Worm (Caenorhabditis elegans) whole organism, L1 larva: Measurements from ENCODE around the gene mxl-3.

Experiments
- C16A3.4 ChIP-seq: fragments of 150-350 bp; optimal IDR thresholded peaks from 2 replicates; lab custom pipeline; 2014; ENCODE audit warnings: missing biosample characterization, missing genetic modification characterization
- C34B4.2 ChIP-seq: sonication (generic microtip); optimal IDR thresholded peaks from 2 replicates; lab custom pipeline; 2017; ENCODE audit warnings: mild to moderate bottlenecking, missing genetic modification characterization, missing compliant biosample characterization
- aha-1 ChIP-seq: fragments of 150-350 bp; optimal IDR thresholded peaks from 2 replicates; lab custom pipeline; 2014; ENCODE audit warnings: missing biosample characterization, missing genetic modification characterization
- aly-2 ChIP-seq: fragments of 150-350 bp; optimal IDR thresholded peaks from 2 replicates; lab custom pipeline; 2014; ENCODE audit warnings: missing biosample characterization, missing genetic modification characterization
- ama-1 ChIP-seq: fragments of 150-350 bp; optimal IDR thresholded peaks from 2 replicates; lab custom pipeline; 2014
- blmp-1 ChIP-seq: fragments of 150-350 bp; optimal IDR thresholded peaks from 2 replicates; lab custom pipeline; 2014; ENCODE audit warnings: missing biosample characterization, missing genetic modification characterization
- dsc-1 ChIP-seq: sonication (generic microtip); optimal IDR thresholded peaks from 2 replicates; lab custom pipeline; 2016; ENCODE audit warnings: mild to moderate bottlenecking, missing genetic modification characterization, missing compliant biosample characterization
- efl-1 ChIP-seq, 4 experiments: fragments of 150-350 bp; optimal IDR thresholded peaks in 3 of 4; peaks in 1 of 4; 1 replicate in 1 of 4; 2 replicates in 3 of 4; lab custom pipeline; 2014; ENCODE audit warnings: missing biosample characterization in 2 of 4, missing genetic modification characterization in 2 of 4, missing genetic modification reagents in 2 of 4
- elt-2 ChIP-seq: sonication (generic microtip); optimal IDR thresholded peaks from 2 replicates; lab custom pipeline; 2016; ENCODE audit warnings: missing genetic modification characterization, mild to moderate bottlenecking, inconsistent platforms, missing compliant biosample characterization, missing genetic modification reagents
- ets-5 ChIP-seq: fragments of 200-800 bp; sonication (Bioruptor generic); IDR thresholded peaks from 2 replicates; pipeline ENCODE4 v1.3.6; 2022; ENCODE audit warnings: missing genetic modification characterization, missing compliant biosample characterization
- fkh-10 ChIP-seq: sonication (generic microtip); optimal IDR thresholded peaks from 2 replicates; lab custom pipeline; 2017; ENCODE audit warnings: missing biosample characterization, missing genetic modification reagents, missing genetic modification characterization
- fkh-4 ChIP-seq: sonication (generic microtip); optimal IDR thresholded peaks from 2 replicates; lab custom pipeline; 2016; ENCODE audit warnings: missing compliant biosample characterization, missing genetic modification characterization, borderline replicate concordance
- fkh-8 ChIP-seq: sonication (generic microtip); optimal IDR thresholded peaks from 2 replicates; lab custom pipeline; 2016; ENCODE audit warnings: mild to moderate bottlenecking, missing genetic modification characterization, missing compliant biosample characterization
- grh-1 ChIP-seq: fragments of 200-800 bp; sonication (Bioruptor generic); IDR thresholded peaks from 2 replicates; pipeline ENCODE4 v1.3.6; 2022; ENCODE audit warnings: missing genetic modification reagents, missing genetic modification characterization, missing compliant biosample characterization
- hlh-17 ChIP-seq: fragments of 200-800 bp; sonication (Bioruptor generic); optimal IDR thresholded peaks from 2 replicates; lab custom pipeline; 2018; ENCODE audit warnings: missing genetic modification characterization, mild to moderate bottlenecking, missing compliant biosample characterization, moderate library complexity, borderline replicate concordance
- irx-1 ChIP-seq: sonication (generic microtip); optimal IDR thresholded peaks from 2 replicates; lab custom pipeline; 2016; ENCODE audit warnings: missing genetic modification characterization, missing compliant biosample characterization
- isw-1 ChIP-seq: fragments of 200-800 bp; sonication (Bioruptor generic); IDR thresholded peaks from 2 replicates; pipeline ENCODE4 v1.3.6; 2022; ENCODE audit warnings: missing genetic modification characterization, missing compliant biosample characterization
- lin-13 ChIP-seq: fragments of 150-350 bp; optimal IDR thresholded peaks from 2 replicates; lab custom pipeline; 2014; ENCODE audit warnings: missing biosample characterization, missing genetic modification reagents, missing genetic modification characterization
- lin-14 ChIP-seq: fragments of 200-800 bp; sonication (Bioruptor generic); optimal IDR thresholded peaks from 2 replicates; lab custom pipeline; 2018; ENCODE audit warnings: mild to moderate bottlenecking, missing genetic modification characterization, moderate library complexity, missing compliant biosample characterization
- lin-35 ChIP-seq, 2 experiments: fragments of 150-350 bp; optimal IDR thresholded peaks; 2 replicates each; lab custom pipeline; 2014; ENCODE audit warnings: missing biosample characterization in 2 of 2, missing genetic modification characterization in 2 of 2, missing genetic modification reagents in 2 of 2
- lin-39 ChIP-seq: fragments of 150-350 bp; optimal IDR thresholded peaks from 2 replicates; lab custom pipeline; 2014; ENCODE audit warnings: missing biosample characterization, missing genetic modification reagents, missing genetic modification characterization
- lir-3 ChIP-seq: sonication (generic microtip); optimal IDR thresholded peaks from 2 replicates; lab custom pipeline; 2016; ENCODE audit warnings: mild to moderate bottlenecking, missing genetic modification characterization, moderate library complexity, missing compliant biosample characterization; ENCODE audit not compliant: poor library complexity
- nhr-19 ChIP-seq: fragments of 200-800 bp; sonication (Bioruptor generic); conservative IDR thresholded peaks from 2 replicates; pipeline ENCODE4 v1.3.6; 2022; ENCODE audit warnings: missing genetic modification characterization, missing compliant biosample characterization
- nhr-20 ChIP-seq: sonication (generic microtip); optimal IDR thresholded peaks from 2 replicates; lab custom pipeline; 2016; ENCODE audit warnings: mild to moderate bottlenecking, missing genetic modification characterization, missing compliant biosample characterization
- nhr-28 ChIP-seq: fragments of 150-350 bp; optimal IDR thresholded peaks from 2 replicates; lab custom pipeline; 2014; ENCODE audit warnings: missing biosample characterization, missing genetic modification characterization
- nhr-47 ChIP-seq: sonication (generic microtip); optimal IDR thresholded peaks from 2 replicates; lab custom pipeline; 2016; ENCODE audit warnings: mild to moderate bottlenecking, missing genetic modification characterization, moderate library complexity, missing compliant biosample characterization
- nhr-71 ChIP-seq: sonication (generic microtip); optimal IDR thresholded peaks from 2 replicates; lab custom pipeline; 2016; ENCODE audit warnings: mild to moderate bottlenecking, missing genetic modification characterization, moderate library complexity, missing compliant biosample characterization
- nhr-76 ChIP-seq: sonication (generic microtip); optimal IDR thresholded peaks from 2 replicates; lab custom pipeline; 2017; ENCODE audit warnings: missing biosample characterization, missing genetic modification characterization
- nhr-84 ChIP-seq: sonication (generic microtip); optimal IDR thresholded peaks from 2 replicates; lab custom pipeline; 2017; ENCODE audit warnings: missing biosample characterization, missing genetic modification characterization
- nhr-85 ChIP-seq: sonication (generic microtip); peaks from one replicate; lab custom pipeline; 2016; ENCODE audit warnings: missing genetic modification characterization, inconsistent platforms, missing compliant biosample characterization
- nhr-90 ChIP-seq: sonication (generic microtip); optimal IDR thresholded peaks from 2 replicates; lab custom pipeline; 2016; ENCODE audit warnings: mild to moderate bottlenecking, missing genetic modification characterization, missing compliant biosample characterization; ENCODE audit not compliant: poor library complexity
- pax-3 ChIP-seq: fragments of 200-800 bp; sonication (Bioruptor generic); optimal IDR thresholded peaks from 2 replicates; lab custom pipeline; 2018; ENCODE audit warnings: mild to moderate bottlenecking, missing genetic modification characterization, moderate library complexity, missing compliant biosample characterization
- pqm-1 ChIP-seq: sonication (generic microtip); optimal IDR thresholded peaks from 3 replicates; lab custom pipeline; 2017; ENCODE audit warnings: missing biosample characterization, missing genetic modification characterization
- skn-1 ChIP-seq: fragments of 150-350 bp; optimal IDR thresholded peaks from 2 replicates; lab custom pipeline; 2014; ENCODE audit warnings: missing biosample characterization, missing genetic modification characterization
- tbx-2 ChIP-seq: sonication (generic microtip); optimal IDR thresholded peaks from 2 replicates; lab custom pipeline; 2016; ENCODE audit warnings: missing genetic modification characterization, missing compliant biosample characterization
- tlp-1 ChIP-seq: fragments of 150-350 bp; optimal IDR thresholded peaks from 2 replicates; lab custom pipeline; 2014; ENCODE audit warnings: missing biosample characterization, missing genetic modification characterization
- unc-130 ChIP-seq: fragments of 150-350 bp; optimal IDR thresholded peaks from 2 replicates; lab custom pipeline; 2017; ENCODE audit warnings: missing biosample characterization, missing genetic modification characterization, inconsistent platforms
- unc-30 ChIP-seq: sonication (generic microtip); optimal IDR thresholded peaks from 2 replicates; lab custom pipeline; 2017; ENCODE audit warnings: missing biosample characterization, missing genetic modification characterization
- unc-98 ChIP-seq: fragments of 200-800 bp; sonication (Bioruptor generic); IDR thresholded peaks from 2 replicates; pipeline ENCODE4 v1.3.6; 2022; ENCODE audit warnings: missing genetic modification characterization, missing compliant biosample characterization
- zip-4 ChIP-seq: fragments of 200-800 bp; sonication (Bioruptor generic); optimal IDR thresholded peaks from 2 replicates; lab custom pipeline; 2018; ENCODE audit warnings: mild to moderate bottlenecking, missing genetic modification characterization, moderate library complexity, missing compliant biosample characterization
- ztf-11 ChIP-seq, 2 experiments: sonication (generic microtip); optimal IDR thresholded peaks; 2 replicates each; lab custom pipeline; 2016 to 2017; ENCODE audit warnings: missing genetic modification characterization in 2 of 2, missing biosample characterization in 1 of 2, missing compliant biosample characterization in 1 of 2
- ztf-4 ChIP-seq: fragments of 150-350 bp; optimal IDR thresholded peaks from 2 replicates; lab custom pipeline; 2014; ENCODE audit warnings: missing biosample characterization, missing genetic modification characterization

Gene mxl-3

DNA sequence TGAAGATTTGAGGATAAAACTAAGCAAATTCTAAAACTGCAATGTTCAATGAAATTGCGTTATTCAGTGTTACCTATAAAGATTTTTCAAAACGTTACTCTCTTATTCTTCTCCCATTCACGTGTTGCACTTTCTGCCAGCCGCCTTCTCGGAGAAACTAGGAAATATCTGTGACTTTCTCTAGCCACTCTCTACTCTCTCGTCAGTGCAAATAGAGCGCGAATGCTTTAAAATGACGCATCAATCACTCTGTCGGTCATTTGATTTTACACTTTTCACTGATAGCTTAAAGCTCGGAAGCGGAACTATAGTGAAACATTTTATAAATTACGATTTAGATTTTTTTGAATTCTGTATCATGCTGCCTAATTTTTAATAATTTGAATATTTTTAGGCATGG is 21.7 kb downstream of the mxl-3 start (continued):
- no peak for TF ChIP-seq ztf-11 (tag; optimal IDR thresholded peaks at IDR 0.05; lab: Kevin White, UChicago)
- TF ChIP-seq nhr-47 (tag; lab: Kevin White, UChicago) = peak; percentile 75
- peak; percentile 89 for TF ChIP-seq nhr-19 (GFP tag; lab: Robert Waterston, UW)
- TF ChIP-seq nhr-85 (tag; lab: Kevin White, UChicago) = peak; percentile 88
- TF ChIP-seq ets-5 (GFP tag; lab: Robert Waterston, UW) = no peak
- TF ChIP-seq dsc-1 (tag; lab: Kevin White, UChicago) = peak; percentile 36
- TF ChIP-seq aly-2 (tag; lab: Kevin White, UChicago) = no peak
- TF ChIP-seq irx-1 = peak; percentile 56
- TF ChIP-seq nhr-71 (tag; lab: Kevin White, UChicago) = peak; percentile 96
- no peak for TF ChIP-seq aha-1
- peak; percentile 92 for TF ChIP-seq unc-130 (tag; lab: Kevin White, UChicago)
- TF ChIP-seq C16A3.4 = peak; percentile 88
- no peak for TF ChIP-seq unc-30 (tag; lab: Kevin White, UChicago)
- TF ChIP-seq nhr-28 = no peak
- TF ChIP-seq ztf-4 = peak; percentile 79
- TF ChIP-seq nhr-90 = peak; percentile 51
- TF ChIP-seq zip-4 (GFP tag; lab: Kevin White, UChicago) = no peak
- TF ChIP-seq efl-1 (optimal IDR thresholded peaks at IDR 0.05; lab: Kevin White, UChicago) = peak; percentile 58 to 67
- peak; percentile 49 to 73 for TF ChIP-seq efl-1 (GFP tag; optimal IDR thresholded peaks at IDR 0.05 in 1 of 2; lab: Kevin White, UChicago)
- TF ChIP-seq lir-3 (tag; lab: Kevin White, UChicago) = peak; percentile 42
- TF ChIP-seq isw-1 (GFP tag; lab: Robert Waterston, UW) = peak; percentile 14; the same call in 1 of the 2 replicates
- no peak for TF ChIP-seq pqm-1 (tag; lab: Kevin White, UChicago)
- TF ChIP-seq lin-14 = peak; percentile 96
- TF ChIP-seq tbx-2 = peak; percentile 83
- TF ChIP-seq grh-1 = no peak
- peak; percentile 78 for TF ChIP-seq lin-13 (GFP tag; lab: Kevin White, UChicago)
- TF ChIP-seq lin-35 (GFP tag; optimal IDR thresholded peaks at IDR 0.05; lab: Kevin White, UChicago) = peak; percentile 65 to 83
- TF ChIP-seq unc-98 (GFP tag; lab: Robert Waterston, UW) = 0 out of 2 replicates have a peak, but pooled peaks have one; percentile 4
- no peak for TF ChIP-seq nhr-84 (tag; lab: Kevin White, UChicago)
- no peak for TF ChIP-seq pax-3 (tag; lab: Kevin White, UChicago)
- no peak for TF ChIP-seq hlh-17 (GFP tag; lab: Kevin White, UChicago)
- peak; percentile 92 for TF ChIP-seq skn-1 (tag; lab: Kevin White, UChicago)
- peak; percentile 96 for TF ChIP-seq lin-39 (tag; lab: Kevin White, UChicago)
- TF ChIP-seq fkh-4 (tag; lab: Kevin White, UChicago) = no peak
- TF ChIP-seq ama-1 (lab: Kevin White, UChicago) = no peak
- TF ChIP-seq tlp-1 = no peak
- TF ChIP-seq fkh-8 (tag; lab: Kevin White, UChicago) = peak; percentile 82
- TF ChIP-seq fkh-10 (GFP tag; lab: Kevin White, UChicago) = no peak
- TF ChIP-seq, all 84 proteins: peak for 44

DNA sequence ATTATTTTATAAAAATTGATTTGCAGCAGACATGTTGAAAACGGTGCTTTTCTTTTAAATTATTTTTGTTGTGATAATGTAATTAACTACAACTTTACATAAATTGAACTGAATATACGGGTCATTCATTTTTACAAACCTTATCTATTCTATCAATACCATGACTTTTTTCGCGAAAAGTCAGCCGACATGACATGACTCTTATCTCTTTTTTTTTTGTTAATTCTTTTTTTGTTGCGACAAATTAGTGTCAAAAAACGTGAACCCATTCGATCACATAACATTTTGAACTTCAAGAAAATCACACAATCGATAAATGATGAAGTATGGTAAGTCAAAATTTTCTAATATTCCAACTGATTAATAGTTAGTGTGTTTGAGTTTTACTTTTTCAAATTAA is 22.6 kb downstream of the mxl-3 start, which contains the start of gene sir-2.2:
sir-2.2 (plus strand) TSS at position 34 of the 400 bp plus-strand sequence.
- peak; percentile 57 for TF ChIP-seq elt-2 (tag; lab: Kevin White, UChicago)
- peak; percentile 40 for TF ChIP-seq nhr-71 (tag; lab: Kevin White, UChicago)
- TF ChIP-seq lin-35 (GFP tag; optimal IDR thresholded peaks at IDR 0.05; lab: Kevin White, UChicago) = peak in 1 of 2 experiments; percentile 28
- no peak for TF ChIP-seq nhr-47 (tag; lab: Kevin White, UChicago)
- TF ChIP-seq nhr-20 (tag; lab: Kevin White, UChicago) = peak; percentile 51
- TF ChIP-seq blmp-1 (tag; lab: Kevin White, UChicago) = peak; percentile 9
- TF ChIP-seq nhr-85 (tag; lab: Kevin White, UChicago) = peak; percentile 58
- TF ChIP-seq C34B4.2 (tag; lab: Kevin White, UChicago) = no peak
- TF ChIP-seq lin-14 = peak; percentile 21
- TF ChIP-seq nhr-90 = peak; percentile 32
- no peak for TF ChIP-seq nhr-76 (tag; lab: Kevin White, UChicago)
- TF ChIP-seq, all 84 proteins: peak for 8
